Worm (Caenorhabditis elegans): ENCODE measurements around the gene T07C4.12.

T07C4.12 gene

DNA sequence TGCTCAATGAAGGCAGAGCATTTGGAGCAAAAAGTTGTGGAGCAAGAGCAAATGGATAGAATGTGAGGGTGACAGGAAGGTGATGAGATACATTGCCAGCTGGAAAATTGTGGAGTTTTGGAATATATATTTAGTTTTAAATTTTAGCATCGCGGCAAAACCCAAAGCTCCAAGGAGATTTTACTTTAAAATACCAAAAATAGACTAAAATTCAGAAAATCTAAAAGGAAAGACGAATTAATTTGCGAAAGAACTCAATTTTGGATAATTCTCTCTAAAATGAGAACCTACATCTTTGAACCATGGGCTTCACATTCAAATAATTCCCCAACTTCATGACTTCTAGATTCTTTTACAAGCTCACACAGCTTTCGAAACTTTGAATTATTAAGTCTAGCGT lies at the start of gene T07C4.12:
Gene T07C4.12 (minus strand): TSS at position 101 of the 400 bp plus-strand sequence.
- TF ChIP-seq mbf-1 (tag; optimal IDR thresholded peaks at IDR 0.05) (no peak), lsy-2 (tag; optimal IDR thresholded peaks at IDR 0.05) (no peak)

DNA sequence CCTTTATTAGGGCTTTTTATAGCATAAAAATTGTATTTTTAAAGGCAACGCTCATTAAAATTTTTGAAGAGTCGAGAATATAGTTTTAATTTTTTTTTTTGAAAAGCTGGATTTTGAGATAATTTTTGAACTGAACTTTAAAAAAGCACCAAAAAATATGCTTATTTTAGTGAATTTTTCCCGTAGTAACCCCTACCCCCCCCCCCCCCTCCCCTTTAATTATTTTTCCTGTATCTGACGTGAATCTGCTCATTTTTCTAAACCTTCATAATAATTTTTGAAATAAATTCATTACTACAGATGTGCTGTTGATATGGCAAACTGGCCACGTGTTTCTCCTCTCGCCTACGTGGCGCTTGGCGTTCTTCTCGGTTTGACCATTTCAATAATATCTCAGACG lies 49.0 kb upstream of the T07C4.12 start, which contains the start of gene C38H2.2:
Gene C38H2.2 (plus strand): TSS at position 301 of the 400 bp plus-strand sequence.
- TF ChIP-seq nhr-21 (tag; optimal IDR thresholded peaks at IDR 0.05) (no peak), mab-5 (tag; optimal IDR thresholded peaks at IDR 0.05) (no peak), alr-1 (tag; optimal IDR thresholded peaks at IDR 0.05) (no peak), mbf-1 (tag; optimal IDR thresholded peaks at IDR 0.05) (no peak), lsy-2 (tag; optimal IDR thresholded peaks at IDR 0.05) (no peak), ama-1 (optimal IDR thresholded peaks at IDR 0.05) (no peak), nhr-6 (tag; optimal IDR thresholded peaks at IDR 0.05) (no peak), elt-1 (tag; optimal IDR thresholded peaks at IDR 0.05) (no peak), nhr-77 (tag; optimal IDR thresholded peaks at IDR 0.05) (no peak), C34F6.9 (tag; optimal IDR thresholded peaks at IDR 0.05) (no peak), ceh-82 (tag; optimal IDR thresholded peaks at IDR 0.05) (no peak), ZK546.5 (tag; optimal IDR thresholded peaks at IDR 0.05) (no peak)

DNA sequence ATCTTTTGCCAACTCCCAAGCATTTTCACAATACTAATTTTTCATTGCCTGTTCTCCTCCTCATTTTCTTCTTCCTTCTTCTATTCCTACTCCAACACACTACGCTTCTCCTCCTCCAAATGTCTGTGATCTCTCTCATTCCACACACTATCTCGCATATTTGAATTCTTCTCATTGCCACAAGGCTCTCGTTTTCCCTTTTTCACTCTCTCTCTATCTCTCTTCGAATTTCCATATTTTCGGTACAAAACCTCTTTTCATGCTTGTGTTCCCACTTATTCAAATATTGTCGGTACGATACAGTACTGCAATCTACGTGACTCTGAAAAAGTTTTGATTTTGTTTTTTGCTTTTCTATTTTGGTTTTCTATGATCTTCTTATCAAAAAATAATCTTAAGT lies 48.2 kb upstream of the T07C4.12 start:
- TF ChIP-seq unc-55 (GFP tag; optimal IDR thresholded peaks at IDR 0.05), result peak; percentile 55
- no peak for TF ChIP-seq nhr-237 (tag; optimal IDR thresholded peaks at IDR 0.05)
- no peak for TF ChIP-seq Y55F3AM.14 (GFP tag; optimal IDR thresholded peaks at IDR 0.05)
- peak; percentile 0 for TF ChIP-seq crh-2 (tag; optimal IDR thresholded peaks at IDR 0.05)
- TF ChIP-seq sem-4 (tag; optimal IDR thresholded peaks at IDR 0.05), result no peak
- TF ChIP-seq blmp-1 (tag; optimal IDR thresholded peaks at IDR 0.05; ENCODE audit: insufficient read depth), result no peak
- TF ChIP-seq lin-13 (GFP tag; optimal IDR thresholded peaks at IDR 0.05), result no peak
- peak; percentile 12 for TF ChIP-seq sma-9 (GFP tag; optimal IDR thresholded peaks at IDR 0.05)
- TF ChIP-seq sma-9 (tag; optimal IDR thresholded peaks at IDR 0.05), result no peak
- peak; percentile 32 for TF ChIP-seq fos-1 (tag; optimal IDR thresholded peaks at IDR 0.05)
- no peak for TF ChIP-seq F13H6.1 (tag; optimal IDR thresholded peaks at IDR 0.05)
- TF ChIP-seq lsy-2 (tag; optimal IDR thresholded peaks at IDR 0.05), result peak in 1 of 2 experiments; percentile 18
- peak; percentile 53 for TF ChIP-seq C34F6.9 (tag; optimal IDR thresholded peaks at IDR 0.05)
- peak; percentile 6 for TF ChIP-seq nhr-129 (tag; optimal IDR thresholded peaks at IDR 0.05)

DNA sequence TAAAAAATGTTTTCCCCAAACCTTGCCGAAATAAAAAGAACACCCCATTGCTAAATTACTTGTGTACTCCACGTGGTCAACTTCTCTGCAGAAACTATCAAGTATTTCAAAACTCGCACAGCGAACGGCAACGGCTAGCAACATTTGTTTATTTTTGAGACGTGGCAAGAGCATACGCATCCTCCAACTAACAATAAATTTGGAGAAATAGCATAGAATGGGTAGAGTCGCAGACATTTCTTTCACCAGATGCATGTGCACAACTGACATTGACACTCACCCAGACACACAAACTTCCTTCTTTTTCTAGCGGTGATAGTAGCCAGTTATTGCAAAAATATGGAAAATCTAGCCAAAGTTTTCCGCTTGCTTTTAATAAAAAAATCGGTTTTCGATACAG lies 47.2 kb upstream of the T07C4.12 start:
- TF ChIP-seq mab-5 (tag; optimal IDR thresholded peaks at IDR 0.05), result no peak
- TF ChIP-seq mbf-1 (tag; optimal IDR thresholded peaks at IDR 0.05), result no peak
- no peak for TF ChIP-seq nhr-21 (tag; optimal IDR thresholded peaks at IDR 0.05)
- TF ChIP-seq nhr-10 (tag; optimal IDR thresholded peaks at IDR 0.05), result no peak
- no peak for TF ChIP-seq ceh-16 (tag; optimal IDR thresholded peaks at IDR 0.05)
- TF ChIP-seq elt-1 (tag; optimal IDR thresholded peaks at IDR 0.05), result no peak
- TF ChIP-seq ama-1 (optimal IDR thresholded peaks at IDR 0.05), result no peak
- TF ChIP-seq ceh-82 (tag; optimal IDR thresholded peaks at IDR 0.05), result no peak
- TF ChIP-seq lsy-2 (tag; optimal IDR thresholded peaks at IDR 0.05), result peak in 1 of 2 experiments; percentile 23
- TF ChIP-seq nhr-129 (tag; optimal IDR thresholded peaks at IDR 0.05), result no peak
- no peak for TF ChIP-seq egl-27 (tag; optimal IDR thresholded peaks at IDR 0.05)
- peak; percentile 82 for TF ChIP-seq crh-2 (tag; optimal IDR thresholded peaks at IDR 0.05)
- no peak for TF ChIP-seq unc-55 (GFP tag; optimal IDR thresholded peaks at IDR 0.05)
- no peak for TF ChIP-seq ztf-4 (tag; optimal IDR thresholded peaks at IDR 0.05)
- TF ChIP-seq C34F6.9 (tag; optimal IDR thresholded peaks at IDR 0.05), result peak; percentile 33
- no peak for TF ChIP-seq ztf-11 (tag; optimal IDR thresholded peaks at IDR 0.05)
- no peak for TF ChIP-seq sma-3 (GFP tag; optimal IDR thresholded peaks at IDR 0.05)
- TF ChIP-seq aly-2 (tag; optimal IDR thresholded peaks at IDR 0.05), result no peak
- peak; percentile 16 for TF ChIP-seq F13H6.1 (tag; optimal IDR thresholded peaks at IDR 0.05)
- no peak for TF ChIP-seq lin-13 (GFP tag; optimal IDR thresholded peaks at IDR 0.05)
- TF ChIP-seq alr-1 (tag; optimal IDR thresholded peaks at IDR 0.05), result no peak
- TF ChIP-seq mdl-1 (tag; optimal IDR thresholded peaks at IDR 0.05), result no peak

DNA sequence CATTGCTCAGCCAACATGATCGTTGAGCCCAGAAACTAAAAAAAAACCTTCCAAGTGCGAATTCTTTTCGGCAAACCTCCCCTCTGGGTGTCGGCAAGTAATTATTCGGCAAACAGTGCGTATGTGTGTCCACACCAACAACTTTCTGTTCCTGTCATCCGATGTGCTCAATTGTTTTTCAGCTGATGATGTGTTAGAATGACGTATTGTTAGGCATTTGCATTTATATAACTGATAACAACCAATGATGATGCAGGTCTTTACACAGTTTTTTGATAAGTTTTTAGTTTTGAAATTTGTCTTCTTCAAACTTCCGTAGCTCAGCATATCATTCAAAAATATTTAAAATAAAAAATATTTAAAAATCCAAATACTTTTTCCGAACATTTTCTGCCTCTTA lies 46.4 kb upstream of the T07C4.12 start:
- TF ChIP-seq ZK546.5 (tag; optimal IDR thresholded peaks at IDR 0.05) (no peak), elt-3 (tag; optimal IDR thresholded peaks at IDR 0.05) (no peak), fos-1 (tag; optimal IDR thresholded peaks at IDR 0.05) (peak; percentile 72), lin-13 (GFP tag; optimal IDR thresholded peaks at IDR 0.05) (no peak), sma-9 (GFP tag; optimal IDR thresholded peaks at IDR 0.05) (peak; percentile 1), sma-9 (tag; optimal IDR thresholded peaks at IDR 0.05) (no peak)

All from whole organism, L2 larva.